Worm (Caenorhabditis elegans) whole organism, young adult: Measurements from ENCODE around the gene T24A6.20.

ENCODE experiments used
- B0035.1 ChIP-seq: sonication (generic microtip); optimal IDR thresholded peaks from 2 replicates; lab custom pipeline; 2016; ENCODE audit warnings: missing genetic modification characterization, mild to moderate bottlenecking, missing compliant biosample characterization, missing genotype, missing genetic modification reagents
- D2030.7 ChIP-seq: fragments of 200-800 bp; sonication (Bioruptor generic); IDR thresholded peaks from 2 replicates; pipeline ENCODE4 v1.3.6; 2022; ENCODE audit warnings: missing genetic modification reagents, missing genetic modification characterization, missing compliant biosample characterization
- F23B12.7 ChIP-seq: sonication (generic microtip); optimal IDR thresholded peaks from 2 replicates; lab custom pipeline; 2017; ENCODE audit warnings: missing genetic modification characterization, mild to moderate bottlenecking, missing compliant biosample characterization, antibody characterized with exemption, moderate library complexity; ENCODE audit not compliant: insufficient read depth
- F37B4.10 ChIP-seq: fragments of 200-800 bp; sonication (Bioruptor generic); IDR thresholded peaks from 2 replicates; pipeline ENCODE4 v1.3.6; 2022; ENCODE audit warnings: missing genetic modification characterization, missing compliant biosample characterization
- F52B5.7 ChIP-seq: sonication (generic microtip); optimal IDR thresholded peaks from 2 replicates; lab custom pipeline; 2016; ENCODE audit warnings: mild to moderate bottlenecking, missing genetic modification characterization, missing compliant biosample characterization
- F57C9.4 ChIP-seq: sonication (generic microtip); optimal IDR thresholded peaks from 2 replicates; lab custom pipeline; 2017; ENCODE audit warnings: mild to moderate bottlenecking, missing genetic modification characterization, missing compliant biosample characterization
- T07F8.4 ChIP-seq: sonication (generic microtip); optimal IDR thresholded peaks from 2 replicates; lab custom pipeline; 2016; ENCODE audit warnings: mild to moderate bottlenecking, missing genetic modification characterization, moderate library complexity, missing compliant biosample characterization
- T26A5.8 ChIP-seq: sonication (generic microtip); optimal IDR thresholded peaks from 2 replicates; lab custom pipeline; 2016; ENCODE audit warnings: missing genetic modification characterization, missing compliant biosample characterization
- Y53F4B.3 ChIP-seq: fragments of 200-800 bp; sonication (Bioruptor generic); IDR thresholded peaks from 2 replicates; pipeline ENCODE4 v1.3.6; 2022; ENCODE audit warnings: missing genetic modification reagents, missing genetic modification characterization, missing compliant biosample characterization
- Y53G8AR.9 ChIP-seq: fragments of 200-800 bp; sonication (Bioruptor generic); conservative IDR thresholded peaks from 2 replicates; pipeline ENCODE4 v1.3.6; 2022; ENCODE audit warnings: missing genetic modification reagents, missing genetic modification characterization, missing compliant biosample characterization
- ZK185.1 ChIP-seq: sonication (generic microtip); optimal IDR thresholded peaks from 2 replicates; lab custom pipeline; 2016; ENCODE audit warnings: mild to moderate bottlenecking, missing genetic modification characterization, missing compliant biosample characterization; ENCODE audit not compliant: poor library complexity, severe bottlenecking
- atf-7 ChIP-seq: sonication (generic microtip); optimal IDR thresholded peaks from 2 replicates; lab custom pipeline; 2017; ENCODE audit warnings: mild to moderate bottlenecking, missing genetic modification characterization, missing compliant biosample characterization
- athp-1 ChIP-seq: sonication (generic microtip); optimal IDR thresholded peaks from 2 replicates; lab custom pipeline; 2017; ENCODE audit warnings: mild to moderate bottlenecking, missing genetic modification characterization, missing compliant biosample characterization
- attf-6 ChIP-seq: fragments of 200-800 bp; sonication (Bioruptor generic); IDR thresholded peaks from 2 replicates; pipeline ENCODE4 v1.3.6; 2022; ENCODE audit warnings: missing genetic modification reagents, missing genetic modification characterization, missing compliant biosample characterization
- bed-2 ChIP-seq: fragments of 200-800 bp; sonication (Bioruptor generic); IDR thresholded peaks from 2 replicates; pipeline ENCODE4 v1.3.6; 2022; ENCODE audit warnings: missing genetic modification reagents, missing genetic modification characterization, missing compliant biosample characterization
- ccch-3 ChIP-seq: fragments of 200-800 bp; sonication (Bioruptor generic); optimal IDR thresholded peaks from 2 replicates; lab custom pipeline; 2018; ENCODE audit warnings: mild to moderate bottlenecking, missing genetic modification characterization, missing compliant biosample characterization
- cebp-1 ChIP-seq, 2 experiments: fragments of 200-800 bp in 1 of 2; sonication (Bioruptor generic) in 1 of 2; sonication (generic microtip) in 1 of 2; IDR thresholded peaks in 1 of 2; optimal IDR thresholded peaks in 1 of 2; 2 replicates each; pipeline versions ENCODE4 v1.3.6 to Lab custom; 2017 to 2022; ENCODE audit warnings: missing compliant biosample characterization in 2 of 2, missing genetic modification characterization in 2 of 2, mild to moderate bottlenecking in 1 of 2, missing genetic modification reagents in 1 of 2, moderate library complexity in 1 of 2
- cebp-2 ChIP-seq: fragments of 200-800 bp; sonication (Bioruptor generic); IDR thresholded peaks from 2 replicates; pipeline ENCODE4 v1.3.6; 2022; ENCODE audit warnings: missing genetic modification characterization, missing compliant biosample characterization
- die-1 ChIP-seq: sonication (generic microtip); optimal IDR thresholded peaks from 2 replicates; lab custom pipeline; 2016; ENCODE audit warnings: missing genotype, mild to moderate bottlenecking, missing genetic modification characterization, missing compliant biosample characterization
- dox-1 ChIP-seq: fragments of 200-800 bp; sonication (Bioruptor generic); IDR thresholded peaks from 2 replicates; pipeline ENCODE4 v1.3.6; 2022; ENCODE audit warnings: missing genetic modification reagents, missing genetic modification characterization, missing compliant biosample characterization
- dpl-1 ChIP-seq: fragments of 150-350 bp; optimal IDR thresholded peaks from 2 replicates; lab custom pipeline; 2014; ENCODE audit warnings: missing biosample characterization, missing genetic modification reagents, missing genetic modification characterization
- ets-4 ChIP-seq: fragments of 200-800 bp; sonication (Bioruptor generic); optimal IDR thresholded peaks from 2 replicates; lab custom pipeline; 2018; ENCODE audit warnings: mild to moderate bottlenecking, missing genetic modification characterization, missing compliant biosample characterization
- fkh-3 ChIP-seq: sonication (generic microtip); optimal IDR thresholded peaks from 2 replicates; lab custom pipeline; 2016; ENCODE audit warnings: mild to moderate bottlenecking, missing genetic modification characterization, missing compliant biosample characterization
- gei-17 ChIP-seq: fragments of 200-800 bp; sonication (Bioruptor generic); optimal IDR thresholded peaks from 2 replicates; lab custom pipeline; 2018; ENCODE audit warnings: mild to moderate bottlenecking, missing genetic modification characterization, missing compliant biosample characterization
- hlh-26 ChIP-seq: fragments of 200-800 bp; sonication (Bioruptor generic); conservative IDR thresholded peaks from 2 replicates; pipeline ENCODE4 v1.3.6; 2022; ENCODE audit warnings: missing genetic modification reagents, missing genetic modification characterization, missing compliant biosample characterization
- hmg-1.2 ChIP-seq: fragments of 200-800 bp; sonication (Bioruptor generic); IDR thresholded peaks from 2 replicates; pipeline ENCODE4 v1.3.6; 2022; ENCODE audit warnings: missing genetic modification reagents, missing genetic modification characterization, missing compliant biosample characterization
- hsf-1 ChIP-seq: fragments of 200-800 bp; sonication (Bioruptor generic); IDR thresholded peaks from 2 replicates; pipeline ENCODE4 v1.3.6; 2022; ENCODE audit warnings: missing genetic modification reagents, missing genetic modification characterization, missing compliant biosample characterization
- let-526 ChIP-seq: fragments of 200-800 bp; sonication (Bioruptor generic); IDR thresholded peaks from 2 replicates; pipeline ENCODE4 v1.3.6; 2022; ENCODE audit warnings: missing genetic modification reagents, missing genetic modification characterization, missing compliant biosample characterization
- madf-6 ChIP-seq: fragments of 200-800 bp; sonication (Bioruptor generic); IDR thresholded peaks from 2 replicates; pipeline ENCODE4 v1.3.6; 2022; ENCODE audit warnings: missing genetic modification reagents, missing genetic modification characterization, missing compliant biosample characterization
- madf-8 ChIP-seq: fragments of 200-800 bp; sonication (Bioruptor generic); conservative IDR thresholded peaks from 2 replicates; pipeline ENCODE4 v1.3.6; 2022; ENCODE audit warnings: missing genetic modification reagents, missing genetic modification characterization, missing compliant biosample characterization
- nfyb-1 ChIP-seq: fragments of 200-800 bp; sonication (Bioruptor generic); IDR thresholded peaks from 2 replicates; pipeline ENCODE4 v1.3.6; 2022; ENCODE audit warnings: missing genetic modification reagents, missing genetic modification characterization, missing compliant biosample characterization
- nhr-80 ChIP-seq: sonication (generic microtip); optimal IDR thresholded peaks from 2 replicates; lab custom pipeline; 2016; ENCODE audit warnings: missing genetic modification characterization, missing compliant biosample characterization
- repo-1 ChIP-seq: sonication (generic microtip); optimal IDR thresholded peaks from 2 replicates; lab custom pipeline; 2017; ENCODE audit warnings: mild to moderate bottlenecking, missing genetic modification characterization, missing compliant biosample characterization
- sdz-38 ChIP-seq: sonication (generic microtip); optimal IDR thresholded peaks from 2 replicates; lab custom pipeline; 2016; ENCODE audit warnings: missing genotype, missing genetic modification characterization, missing compliant biosample characterization
- tbx-9 ChIP-seq: sonication (generic microtip); optimal IDR thresholded peaks from 2 replicates; lab custom pipeline; 2016; ENCODE audit warnings: borderline replicate concordance, missing genetic modification characterization, inconsistent platforms, missing compliant biosample characterization
- unc-130 ChIP-seq: sonication (generic microtip); optimal IDR thresholded peaks from 2 replicates; lab custom pipeline; 2016; ENCODE audit warnings: missing genetic modification reagents, missing genetic modification characterization, missing compliant biosample characterization
- ztf-26 ChIP-seq: sonication (generic microtip); optimal IDR thresholded peaks from 2 replicates; lab custom pipeline; 2017; ENCODE audit warnings: missing genetic modification characterization, missing compliant biosample characterization
- ztf-6 ChIP-seq: fragments of 200-800 bp; sonication (Bioruptor generic); IDR thresholded peaks from 2 replicates; pipeline ENCODE4 v1.3.6; 2022; ENCODE audit warnings: missing genetic modification reagents, missing genetic modification characterization, missing compliant biosample characterization

Gene T24A6.20

ce11 chrV:3512381-3512780 lies 40.6 kb upstream of the T24A6.20 start, which contains the start of gene str-226:
str-226 (plus strand) TSS chrV:3512681.
- TF ChIP-seq dpl-1 (GFP tag; lab: Kevin White, UChicago) (no peak), D2030.7 (no peak), nhr-80 (no peak), B0035.1 (tag; lab: Kevin White, UChicago) (no peak), ets-4 (no peak), T07F8.4 (tag; lab: Kevin White, UChicago) (no peak)

- no peak for TF ChIP-seq sdz-38 (tag; lab: Kevin White, UChicago)
- TF ChIP-seq tbx-9 (tag; lab: Kevin White, UChicago) = no peak
- TF ChIP-seq cebp-2 = no peak
- no peak for TF ChIP-seq F52B5.7 (tag; lab: Kevin White, UChicago)
- no peak for TF ChIP-seq nfyb-1 (GFP tag; lab: Robert Waterston, UW)
- no peak for TF ChIP-seq hlh-26
- TF ChIP-seq, all 124 proteins: peak for 0
Measured at ce11 chrV:3517889-3518288, 35.0 kb upstream of the T24A6.20 start, which contains the start of gene str-227. str-227 (plus strand) TSS chrV:3518189.

DNA sequence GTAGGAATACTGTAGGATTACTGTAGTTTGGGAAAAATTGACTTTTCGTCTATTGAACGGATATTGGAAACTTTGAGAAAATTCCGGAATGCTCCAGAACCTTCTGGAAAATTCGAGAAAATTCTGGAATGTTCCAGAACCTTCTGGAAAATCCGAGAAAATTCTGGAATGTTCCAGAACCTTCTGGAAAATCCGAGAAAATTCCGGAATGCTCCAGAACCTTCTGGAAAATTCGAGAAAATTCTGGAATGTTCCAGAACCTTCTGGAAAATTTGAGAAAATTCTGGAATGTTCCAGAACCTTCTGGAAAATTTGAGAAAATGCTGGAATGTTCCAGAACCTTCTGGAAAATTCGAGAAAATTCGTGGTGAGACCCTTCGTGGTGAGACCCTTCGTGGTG lies 32.5 kb upstream of the T24A6.20 start:
- TF ChIP-seq nfyb-1 (GFP tag; lab: Robert Waterston, UW) (peak; percentile 43; the same call in 1 of the 2 replicates), dox-1 (GFP tag; lab: Robert Waterston, UW) (peak; percentile 75), hsf-1 (GFP tag; lab: Robert Waterston, UW) (peak; percentile 97), madf-6 (GFP tag; lab: Robert Waterston, UW) (peak; percentile 41; the same call in 1 of the 2 replicates), Y53F4B.3 (peak; percentile 18; the same call in 1 of the 2 replicates)

ce11 chrV:3523262-3523661 lies 29.7 kb upstream of the T24A6.20 start, which contains the start of gene irg-1:
irg-1 (plus strand) TSS chrV:3523587.
- TF ChIP-seq B0035.1 (tag; lab: Kevin White, UChicago) (no peak), cebp-1 (GFP tag; IDR thresholded peaks at IDR 0.05; lab: Robert Waterston, UW) (peak; percentile 25; the same call in 1 of the 2 replicates), cebp-1 (tag; optimal IDR thresholded peaks at IDR 0.05; lab: Kevin White, UChicago) (no peak)

- TF ChIP-seq fkh-3 (tag; lab: Kevin White, UChicago) = no peak
- TF ChIP-seq hmg-1.2 (GFP tag; lab: Robert Waterston, UW) = no peak
- TF ChIP-seq F57C9.4 (tag; lab: Kevin White, UChicago) = no peak
- no peak for TF ChIP-seq T26A5.8 (tag; lab: Kevin White, UChicago)
- TF ChIP-seq D2030.7 = no peak
- TF ChIP-seq bed-2 (GFP tag; lab: Robert Waterston, UW) = no peak
- no peak for TF ChIP-seq F23B12.7
- no peak for TF ChIP-seq madf-8
- no peak for TF ChIP-seq ZK185.1
- TF ChIP-seq, all 124 proteins: peak for 0
Measured at ce11 chrV:3524970-3525369, 28.0 kb upstream of the T24A6.20 start, which contains the start of gene T24A6.7. T24A6.7 (plus strand) TSS chrV:3525270.

DNA sequence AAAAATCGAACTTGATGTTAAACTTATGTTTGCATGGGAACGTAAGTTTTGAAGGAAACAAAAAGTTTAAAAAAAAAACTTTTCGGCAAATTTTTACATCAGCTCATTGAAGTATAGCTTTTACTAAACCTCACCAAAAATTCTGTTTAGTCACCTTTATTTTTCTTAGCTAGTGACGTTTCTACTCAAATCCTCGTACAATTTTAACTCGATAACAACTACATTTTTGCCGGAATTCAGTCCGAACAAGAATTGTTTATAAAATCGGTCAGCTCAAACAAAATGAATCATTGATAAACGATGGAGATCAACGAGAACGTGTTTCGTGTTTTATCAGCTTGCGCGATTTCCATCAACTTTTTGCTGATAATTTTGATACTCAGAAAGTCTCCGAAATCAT lies 26.1 kb upstream of the T24A6.20 start, which contains the start of gene str-260:
TSS of gene str-260 (plus strand) at position 301 of the 400 bp plus-strand sequence.
- TF ChIP-seq repo-1 (tag; lab: Kevin White, UChicago) (no peak), athp-1 (tag; lab: Kevin White, UChicago) (no peak), ztf-6 (no peak), ztf-26 (tag; lab: Kevin White, UChicago) (no peak), Y53G8AR.9 (GFP tag; lab: Robert Waterston, UW) (no peak), die-1 (tag; lab: Kevin White, UChicago) (no peak), atf-7 (tag; lab: Kevin White, UChicago) (no peak), gei-17 (GFP tag; lab: Kevin White, UChicago) (no peak), madf-6 (GFP tag; lab: Robert Waterston, UW) (no peak), cebp-2 (no peak), let-526 (GFP tag; lab: Robert Waterston, UW) (no peak), ccch-3 (no peak), attf-6 (GFP tag; lab: Robert Waterston, UW) (no peak), ZK185.1 (no peak), bed-2 (GFP tag; lab: Robert Waterston, UW) (no peak), F37B4.10 (GFP tag; lab: Robert Waterston, UW) (no peak), ets-4 (no peak), unc-130 (no peak), D2030.7 (no peak)
